Worm (Caenorhabditis elegans): Measurements from ENCODE around the gene hsp-17.

ce11 chrV:8349950-8350349 lies 35.8 kb downstream of the hsp-17 start:
- TF ChIP-seq mep-1 (tag; optimal IDR thresholded peaks at IDR 0.05), result no peak
- TF ChIP-seq unc-62 (GFP tag; optimal IDR thresholded peaks at IDR 0.05 in 1 of 2), result no peak
- TF ChIP-seq unc-62 (tag; optimal IDR thresholded peaks at IDR 0.05), result no peak
- TF ChIP-seq ZK546.5 (tag; optimal IDR thresholded peaks at IDR 0.05), result no peak
- TF ChIP-seq ceh-32 (tag; optimal IDR thresholded peaks at IDR 0.05; ENCODE audit: poor library complexity), result no peak
- no peak for TF ChIP-seq lir-3 (tag; optimal IDR thresholded peaks at IDR 0.05)
- no peak for TF ChIP-seq nhr-76 (tag; optimal IDR thresholded peaks at IDR 0.05)
- no peak for TF ChIP-seq nhr-25 (tag; optimal IDR thresholded peaks at IDR 0.05; ENCODE audit: borderline replicate concordance, insufficient read depth)
- TF ChIP-seq daf-8 (GFP tag; IDR thresholded peaks at IDR 0.05), result no peak
- no peak for TF ChIP-seq fos-1 (tag; optimal IDR thresholded peaks at IDR 0.05)
- TF ChIP-seq nhr-10 (tag; optimal IDR thresholded peaks at IDR 0.05), result no peak
- no peak for TF ChIP-seq nhr-77 (tag; optimal IDR thresholded peaks at IDR 0.05)
- TF ChIP-seq fkh-10 (GFP tag; optimal IDR thresholded peaks at IDR 0.05), result no peak

All from whole organism, L4 larva.